Worm (Caenorhabditis elegans) whole organism, L3 larva: ENCODE data around the gene R10D12.1.
A peak's percentile ranks its signal among the peaks of the same experiment; 100 is the strongest.

Experiments
- aly-2 ChIP-seq: fragments of 150-350 bp; optimal IDR thresholded peaks from 2 replicates; lab custom pipeline; 2014; ENCODE audit warnings: missing biosample characterization, missing genetic modification characterization
- ama-1 ChIP-seq: fragments of 150-350 bp; optimal IDR thresholded peaks from 2 replicates; lab custom pipeline; 2018
- ceh-28 ChIP-seq: fragments of 150-350 bp; optimal IDR thresholded peaks from 2 replicates; lab custom pipeline; 2014; ENCODE audit warnings: missing biosample characterization, missing genetic modification reagents, missing genetic modification characterization
- ceh-82 ChIP-seq: fragments of 150-350 bp; optimal IDR thresholded peaks from 2 replicates; lab custom pipeline; 2014; ENCODE audit warnings: missing biosample characterization, missing genetic modification characterization
- egl-27 ChIP-seq: sonication (generic microtip); optimal IDR thresholded peaks from 4 replicates; lab custom pipeline; 2017; ENCODE audit warnings: missing biosample characterization, missing genetic modification reagents, missing genetic modification characterization
- egl-5 ChIP-seq: fragments of 150-350 bp; optimal IDR thresholded peaks from 2 replicates; lab custom pipeline; 2017; ENCODE audit warnings: missing biosample characterization, missing genetic modification reagents, missing genetic modification characterization, inconsistent platforms
- elt-2 ChIP-seq: sonication (generic microtip); optimal IDR thresholded peaks from 2 replicates; lab custom pipeline; 2016; ENCODE audit warnings: missing genetic modification reagents, mild to moderate bottlenecking, missing genetic modification characterization, missing compliant biosample characterization
- elt-3 ChIP-seq, 3 experiments: fragments of 150-350 bp in 1 of 3; sonication (generic microtip) in 2 of 3; optimal IDR thresholded peaks; 2 replicates in 2 of 3; 4 replicates in 1 of 3; lab custom pipeline; 2014 to 2017; ENCODE audit warnings: missing biosample characterization in 3 of 3, missing genetic modification characterization in 3 of 3
- fos-1 ChIP-seq: fragments of 150-350 bp; optimal IDR thresholded peaks from 2 replicates; lab custom pipeline; 2014; ENCODE audit warnings: missing biosample characterization, missing genetic modification characterization
- hmg-11 ChIP-seq: sonication (generic microtip); optimal IDR thresholded peaks from 2 replicates; lab custom pipeline; 2016; ENCODE audit warnings: missing genetic modification characterization, missing compliant biosample characterization
- jun-1 ChIP-seq: fragments of 150-350 bp; optimal IDR thresholded peaks from 2 replicates; lab custom pipeline; 2014; ENCODE audit warnings: missing biosample characterization, missing genetic modification reagents, missing genetic modification characterization
- lin-15B ChIP-seq: fragments of 150-350 bp; optimal IDR thresholded peaks from 2 replicates; lab custom pipeline; 2014; ENCODE audit warnings: missing biosample characterization, missing genetic modification characterization
- lsy-12 ChIP-seq: sonication (generic microtip); optimal IDR thresholded peaks from 2 replicates; lab custom pipeline; 2016; ENCODE audit warnings: mild to moderate bottlenecking, missing genetic modification characterization, missing compliant biosample characterization
- mdl-1 ChIP-seq: fragments of 150-350 bp; optimal IDR thresholded peaks from 2 replicates; lab custom pipeline; 2014; ENCODE audit warnings: missing biosample characterization, missing genetic modification characterization
- mml-1 ChIP-seq: fragments of 150-350 bp; sonication (generic microtip); optimal IDR thresholded peaks from 3 replicates; lab custom pipeline; 2014; ENCODE audit warnings: missing biosample characterization, missing genetic modification characterization
- nfya-1 ChIP-seq: sonication (generic microtip); optimal IDR thresholded peaks from 2 replicates; lab custom pipeline; 2017; ENCODE audit warnings: missing genetic modification characterization, mild to moderate bottlenecking, missing compliant biosample characterization, antibody characterized with exemption, moderate library complexity; ENCODE audit not compliant: insufficient read depth
- nhr-11 ChIP-seq: fragments of 150-350 bp; optimal IDR thresholded peaks from 2 replicates; lab custom pipeline; 2014; ENCODE audit warnings: missing biosample characterization, missing genetic modification characterization
- nhr-12 ChIP-seq: fragments of 150-350 bp; optimal IDR thresholded peaks from 2 replicates; lab custom pipeline; 2014; ENCODE audit warnings: missing biosample characterization, missing genetic modification characterization
- nhr-23 ChIP-seq: fragments of 150-350 bp; optimal IDR thresholded peaks from 2 replicates; lab custom pipeline; 2014; ENCODE audit warnings: missing biosample characterization, missing genetic modification reagents, missing genetic modification characterization
- nhr-237 ChIP-seq: fragments of 150-350 bp; optimal IDR thresholded peaks from 2 replicates; lab custom pipeline; 2014; ENCODE audit warnings: missing biosample characterization, missing genetic modification characterization
- nhr-25 ChIP-seq: sonication (generic microtip); optimal IDR thresholded peaks from 2 replicates; lab custom pipeline; 2017; ENCODE audit warnings: missing biosample characterization, missing genetic modification characterization
- nhr-28 ChIP-seq: fragments of 150-350 bp; optimal IDR thresholded peaks from 2 replicates; lab custom pipeline; 2014; ENCODE audit warnings: missing biosample characterization, missing genetic modification characterization
- nhr-43 ChIP-seq: sonication (generic microtip); optimal IDR thresholded peaks from 2 replicates; lab custom pipeline; 2016; ENCODE audit warnings: mild to moderate bottlenecking, missing genetic modification characterization, missing compliant biosample characterization; ENCODE audit not compliant: poor library complexity, severe bottlenecking
- nhr-67 ChIP-seq: fragments of 150-350 bp; optimal IDR thresholded peaks from 2 replicates; lab custom pipeline; 2014; ENCODE audit warnings: missing biosample characterization, missing genetic modification characterization
- nhr-76 ChIP-seq: fragments of 150-350 bp; sonication (generic microtip); optimal IDR thresholded peaks from 5 replicates; lab custom pipeline; 2014; ENCODE audit warnings: missing biosample characterization, missing genetic modification characterization
- nhr-77 ChIP-seq: fragments of 150-350 bp; optimal IDR thresholded peaks from 2 replicates; lab custom pipeline; 2014; ENCODE audit warnings: missing biosample characterization, missing genetic modification characterization
- pha-4 ChIP-seq: fragments of 150-350 bp; optimal IDR thresholded peaks from 2 replicates; lab custom pipeline; 2014; ENCODE audit warnings: missing biosample characterization, missing genetic modification reagents, missing genetic modification characterization
- pqm-1 ChIP-seq: fragments of 150-350 bp; optimal IDR thresholded peaks from 2 replicates; lab custom pipeline; 2017; ENCODE audit warnings: missing biosample characterization, missing genetic modification characterization, inconsistent platforms
- sea-2 ChIP-seq: fragments of 150-350 bp; sonication (generic microtip); optimal IDR thresholded peaks from 4 replicates; lab custom pipeline; 2014; ENCODE audit warnings: missing biosample characterization, missing genetic modification reagents, missing genetic modification characterization
- tbx-2 ChIP-seq: sonication (generic microtip); optimal IDR thresholded peaks from 2 replicates; lab custom pipeline; 2016; ENCODE audit warnings: mild to moderate bottlenecking, missing genetic modification characterization, missing compliant biosample characterization
- unc-39 ChIP-seq: sonication (generic microtip); optimal IDR thresholded peaks from 4 replicates; lab custom pipeline; 2017; ENCODE audit warnings: missing biosample characterization, missing genetic modification characterization
- zag-1 ChIP-seq: fragments of 150-350 bp; optimal IDR thresholded peaks from 2 replicates; lab custom pipeline; 2014; ENCODE audit warnings: missing biosample characterization, missing genetic modification characterization
- ztf-11 ChIP-seq: fragments of 150-350 bp; optimal IDR thresholded peaks from 2 replicates; lab custom pipeline; 2014; ENCODE audit warnings: missing biosample characterization, missing genetic modification characterization
- ztf-4 ChIP-seq: fragments of 150-350 bp; optimal IDR thresholded peaks from 2 replicates; lab custom pipeline; 2014; ENCODE audit warnings: missing biosample characterization, missing genetic modification characterization

R10D12.1 gene

ce11 chrV:13953191-13953590, 18.7 kb upstream of the R10D12.1 start, which contains the start of gene R10D12.8:
TSS of gene R10D12.8 (minus strand) at chrV:13953291.
- peak; percentile 53 for TF ChIP-seq pha-4 (tag; lab: Kevin White, UChicago)
- TF ChIP-seq egl-5 (tag; lab: Kevin White, UChicago) = no peak

- TF ChIP-seq nhr-28 (tag; lab: Kevin White, UChicago) (no peak), nhr-25 (tag; lab: Kevin White, UChicago) (no peak), nhr-12 (no peak), lsy-12 (tag; lab: Kevin White, UChicago) (no peak), nfya-1 (tag; lab: Kevin White, UChicago) (no peak), jun-1 (tag; lab: Kevin White, UChicago) (no peak), nhr-23 (tag; lab: Kevin White, UChicago) (no peak), ama-1 (no peak), lin-15B (tag; lab: Kevin White, UChicago) (no peak), sea-2 (no peak), nhr-67 (no peak)
Observed at ce11 chrV:13949752-13950151, 15.3 kb upstream of the R10D12.1 start, which contains the start of gene R10D12.7. TSS of gene R10D12.7 (plus strand) at chrV:13950052.

ce11 chrV:13949010-13949409, 14.6 kb upstream of the R10D12.1 start, which contains the start of gene R10D12.6:
TSS of gene R10D12.6 (plus strand) at chrV:13949310.
- TF ChIP-seq pqm-1 (tag; lab: Kevin White, UChicago) (peak; percentile 38), egl-27 (tag; lab: Kevin White, UChicago) (no peak), unc-39 (tag; lab: Kevin White, UChicago) (no peak), elt-2 (tag; lab: Kevin White, UChicago) (peak; percentile 3)

- TF ChIP-seq aly-2 (tag; lab: Kevin White, UChicago) (no peak), pqm-1 (tag; lab: Kevin White, UChicago) (no peak), ztf-11 (tag; lab: Kevin White, UChicago) (no peak)
Observed at ce11 chrV:13946385-13947019, 12.1 kb upstream of the R10D12.1 start, which contains the start of the genes srx-10 and clec-226. TSS of gene srx-10 (minus strand) at chrV:13946485. TSS of gene clec-226 (plus strand) at chrV:13946969.

ce11 chrV:13942082-13942481, 7.6 kb upstream of the R10D12.1 start, which contains the start of gene dpr-1:
TSS of gene dpr-1 (minus strand) at chrV:13942182.
- TF ChIP-seq nhr-77 (tag; lab: Kevin White, UChicago) (no peak), egl-27 (tag; lab: Kevin White, UChicago) (no peak), elt-3 (tag; optimal IDR thresholded peaks at IDR 0.05; lab: Kevin White, UChicago) (no peak), lin-15B (tag; lab: Kevin White, UChicago) (no peak), nhr-76 (tag; lab: Kevin White, UChicago) (no peak), mdl-1 (no peak), mml-1 (tag; lab: Kevin White, UChicago) (no peak), elt-2 (tag; lab: Kevin White, UChicago) (no peak), jun-1 (tag; lab: Kevin White, UChicago) (no peak), ztf-4 (tag; lab: Kevin White, UChicago) (no peak)

- TF ChIP-seq nhr-77 (tag; lab: Kevin White, UChicago) (no peak), nhr-76 (tag; lab: Kevin White, UChicago) (no peak), nhr-43 (no peak), nhr-11 (tag; lab: Kevin White, UChicago) (peak; percentile 62), nhr-237 (no peak)
- TF ChIP-seq, all 47 proteins: peak for 1
Observed at ce11 chrV:13936850-13937249, 2.4 kb upstream of the R10D12.1 start, which contains the start of gene srw-145. TSS of gene srw-145 (plus strand) at chrV:13937150.

ce11 chrV:13936052-13936451, 1.6 kb upstream of the R10D12.1 start:
- TF ChIP-seq fos-1 (tag; lab: Kevin White, UChicago) (no peak), elt-3 (tag; optimal IDR thresholded peaks at IDR 0.05; lab: Kevin White, UChicago) (peak in 1 of 3 experiments; percentile 27), egl-27 (tag; lab: Kevin White, UChicago) (no peak), nhr-77 (tag; lab: Kevin White, UChicago) (no peak), hmg-11 (no peak), ceh-28 (tag; lab: Kevin White, UChicago) (no peak), ztf-11 (tag; lab: Kevin White, UChicago) (no peak), ceh-82 (tag; lab: Kevin White, UChicago) (no peak), lin-15B (tag; lab: Kevin White, UChicago) (no peak), zag-1 (tag; lab: Kevin White, UChicago) (no peak), nhr-28 (tag; lab: Kevin White, UChicago) (no peak), tbx-2 (tag; lab: Kevin White, UChicago) (no peak), nhr-23 (tag; lab: Kevin White, UChicago) (peak; percentile 29), nhr-43 (peak; percentile 49), nhr-76 (tag; lab: Kevin White, UChicago) (no peak), egl-5 (tag; lab: Kevin White, UChicago) (no peak), pha-4 (tag; lab: Kevin White, UChicago) (no peak), nhr-25 (tag; lab: Kevin White, UChicago) (peak; percentile 16), ztf-4 (tag; lab: Kevin White, UChicago) (no peak)
